Worm (Caenorhabditis elegans): Measurements from ENCODE around the gene lipl-8.

lipl-8 gene

DNA sequence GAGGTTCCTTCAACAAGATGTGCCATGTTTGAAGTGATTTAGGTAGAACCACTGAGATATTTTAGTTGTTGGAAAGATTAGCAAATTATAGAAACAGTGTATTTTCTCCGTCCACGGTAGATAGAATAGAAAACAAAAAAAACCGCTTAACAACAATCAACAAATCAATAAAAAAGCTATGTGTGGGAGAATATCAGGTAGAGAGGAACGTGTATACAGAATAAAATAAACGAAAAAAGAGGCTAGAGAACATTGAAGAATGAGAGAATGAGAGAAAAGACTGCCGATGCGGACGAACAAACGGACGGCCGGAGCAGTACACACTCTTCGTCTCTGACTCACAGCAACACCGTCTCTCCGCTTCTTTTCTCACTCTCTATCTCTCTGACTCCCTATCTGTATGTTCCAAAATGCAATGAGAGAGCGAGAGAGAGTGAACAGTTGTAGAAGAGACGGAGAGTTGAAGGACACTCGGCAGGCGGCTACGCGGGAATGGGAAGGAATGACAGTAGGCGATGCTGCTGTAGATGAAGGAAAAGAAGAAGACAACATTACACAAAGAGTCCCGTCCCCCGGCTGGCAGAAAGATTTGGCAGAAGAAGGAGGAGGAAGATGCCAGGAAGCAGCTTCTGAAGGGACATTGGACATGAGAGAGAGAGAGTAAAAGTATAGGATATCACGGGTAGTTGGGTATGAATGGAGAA is 51.8 kb downstream of the lipl-8 start, which contains the start of gene unc-112 (continued):
- TF ChIP-seq hlh-30 (tag; optimal IDR thresholded peaks at IDR 0.05; ENCODE audit: insufficient read depth) (peak; percentile 67), T26A8.4 (GFP tag; IDR thresholded peaks at IDR 0.05) (peak; percentile 24; the same call in 1 of the 2 replicates), ZK337.2 (GFP tag; IDR thresholded peaks at IDR 0.05) (no peak), daf-8 (GFP tag; IDR thresholded peaks at IDR 0.05) (no peak), daf-16 (GFP tag; optimal IDR thresholded peaks at IDR 0.05) (peak in 1 of 2 experiments; percentile 71), daf-16 (tag; optimal IDR thresholded peaks at IDR 0.05) (no peak), daf-19 (GFP tag; conservative IDR thresholded peaks at IDR 0.05) (no peak), mxl-2 (GFP tag; conservative IDR thresholded peaks at IDR 0.05) (no peak), hlh-11 (tag; optimal IDR thresholded peaks at IDR 0.05) (peak; percentile 94), pqm-1 (tag; optimal IDR thresholded peaks at IDR 0.05) (peak; percentile 84), php-3 (GFP tag; IDR thresholded peaks at IDR 0.05) (no peak), dve-1 (tag; optimal IDR thresholded peaks at IDR 0.05; ENCODE audit: insufficient read depth) (peak; percentile 84), arid-1 (GFP tag; conservative IDR thresholded peaks at IDR 0.05) (0 out of 2 replicates have a peak, but pooled peaks have one; percentile 19), nhr-6 (tag; optimal IDR thresholded peaks at IDR 0.05) (peak; percentile 98), sdz-12 (GFP tag; optimal IDR thresholded peaks at IDR 0.05) (no peak), ctbp-1 (GFP tag; IDR thresholded peaks at IDR 0.05) (peak; percentile 60), R02D3.7 (tag; optimal IDR thresholded peaks at IDR 0.05) (no peak), jun-1 (tag; optimal IDR thresholded peaks at IDR 0.05) (peak; percentile 45), nhr-11 (tag; optimal IDR thresholded peaks at IDR 0.05) (peak; percentile 83), dpl-1 (GFP tag; optimal IDR thresholded peaks at IDR 0.05) (peak; percentile 51), cey-2 (tag; optimal IDR thresholded peaks at IDR 0.05; ENCODE audit: borderline replicate concordance, insufficient read depth) (peak; percentile 24), aly-2 (tag; optimal IDR thresholded peaks at IDR 0.05) (no peak), mdl-1 (tag; optimal IDR thresholded peaks at IDR 0.05) (peak in 1 of 2 experiments; percentile 77), lin-13 (GFP tag; optimal IDR thresholded peaks at IDR 0.05) (peak; percentile 58), lin-38 (GFP tag; IDR thresholded peaks at IDR 0.05) (peak; percentile 64), mep-1 (tag; optimal IDR thresholded peaks at IDR 0.05) (peak; percentile 94), mes-2 (tag; optimal IDR thresholded peaks at IDR 0.05; ENCODE audit: poor library complexity, severe bottlenecking) (peak; percentile 61), aha-1 (tag) (peak; percentile 98), ztf-11 (tag; optimal IDR thresholded peaks at IDR 0.05) (no peak), hif-1 (tag; optimal IDR thresholded peaks at IDR 0.05) (peak in 1 of 2 experiments; percentile 68), egl-43 (GFP tag; IDR thresholded peaks at IDR 0.05) (peak; percentile 70; the same call in 1 of the 2 replicates), mxl-3 (GFP tag; optimal IDR thresholded peaks at IDR 0.05) (peak; percentile 85), nhr-48 (tag; optimal IDR thresholded peaks at IDR 0.05) (peak; percentile 25), madf-5 (GFP tag; IDR thresholded peaks at IDR 0.05) (0 out of 4 replicates have a peak, but pooled peaks of 1 of the 2 experiments have one; percentile 9)

DNA sequence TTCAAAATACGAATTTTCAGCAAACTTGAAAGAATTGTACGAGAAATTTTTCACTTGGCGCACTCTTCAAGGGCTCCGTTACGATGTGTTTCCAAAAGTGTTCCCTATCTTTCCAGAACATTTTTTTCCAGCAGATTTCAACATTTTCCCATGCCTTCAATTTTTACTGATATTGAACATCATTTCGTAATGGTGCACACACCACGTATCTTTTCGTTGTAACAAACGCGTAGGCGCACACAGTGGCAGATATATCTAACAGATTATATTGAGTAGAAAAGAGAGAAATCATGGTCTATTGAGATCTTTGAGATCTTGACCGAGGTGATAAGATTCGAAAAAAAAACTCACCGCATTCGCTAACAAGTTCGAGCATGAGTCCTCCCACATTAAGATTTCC is 52.8 kb downstream of the lipl-8 start:
- TF ChIP-seq ZK337.2 (GFP tag; IDR thresholded peaks at IDR 0.05) (no peak), mdt-29 (GFP tag; IDR thresholded peaks at IDR 0.05) (no peak), zip-11 (GFP tag; IDR thresholded peaks at IDR 0.05) (no peak), madf-9 (GFP tag; conservative IDR thresholded peaks at IDR 0.05) (no peak), tag-97 (GFP tag; IDR thresholded peaks at IDR 0.05) (no peak), T20F7.1 (GFP tag; optimal IDR thresholded peaks at IDR 0.05) (no peak), daf-12 (tag; optimal IDR thresholded peaks at IDR 0.05) (no peak), Y105C5A.15 (GFP tag; IDR thresholded peaks at IDR 0.05) (no peak), ces-1 (GFP tag; optimal IDR thresholded peaks at IDR 0.05) (no peak), zfp-2 (tag; optimal IDR thresholded peaks at IDR 0.05) (no peak), mxl-2 (GFP tag; conservative IDR thresholded peaks at IDR 0.05) (no peak), ztf-11 (tag; optimal IDR thresholded peaks at IDR 0.05) (no peak), tra-1 (GFP tag; IDR thresholded peaks at IDR 0.05) (no peak), F37D6.2 (tag; optimal IDR thresholded peaks at IDR 0.05) (no peak), dmd-9 (GFP tag; IDR thresholded peaks at IDR 0.05) (no peak)

Measured in whole organism, L4 larva.